Worm (Caenorhabditis elegans) whole organism, young adult: Measurements from ENCODE around the gene age-1.

Experiments used
- F39B2.1 ChIP-seq: fragments of 200-800 bp; sonication (Bioruptor generic); IDR thresholded peaks from 2 replicates; pipeline ENCODE4 v1.3.6; 2022; ENCODE audit warnings: missing genetic modification reagents, missing genetic modification characterization, missing compliant biosample characterization
- F57C9.4 ChIP-seq: sonication (generic microtip); optimal IDR thresholded peaks from 2 replicates; lab custom pipeline; 2017; ENCODE audit warnings: mild to moderate bottlenecking, missing genetic modification characterization, missing compliant biosample characterization
- K12H6.12 ChIP-seq: fragments of 200-800 bp; sonication (Bioruptor generic); optimal IDR thresholded peaks from 2 replicates; lab custom pipeline; 2018; ENCODE audit warnings: mild to moderate bottlenecking, missing genetic modification characterization, missing compliant biosample characterization
- T07F8.4 ChIP-seq: sonication (generic microtip); optimal IDR thresholded peaks from 2 replicates; lab custom pipeline; 2016; ENCODE audit warnings: mild to moderate bottlenecking, missing genetic modification characterization, moderate library complexity, missing compliant biosample characterization
- ama-1 ChIP-seq, 3 experiments: fragments of 150-350 bp in 1 of 3; sonication (generic microtip) in 2 of 3; optimal IDR thresholded peaks; 2 replicates each; lab custom pipeline; 2014 to 2018; ENCODE audit warnings: missing biosample characterization in 2 of 3, missing genetic modification characterization in 2 of 3, missing genetic modification reagents in 2 of 3
- athp-1 ChIP-seq: sonication (generic microtip); optimal IDR thresholded peaks from 2 replicates; lab custom pipeline; 2017; ENCODE audit warnings: mild to moderate bottlenecking, missing genetic modification characterization, missing compliant biosample characterization
- attf-5 ChIP-seq: fragments of 200-800 bp; sonication (Bioruptor generic); optimal IDR thresholded peaks from 2 replicates; lab custom pipeline; 2018; ENCODE audit warnings: mild to moderate bottlenecking, missing genetic modification characterization, missing compliant biosample characterization
- ceh-79 ChIP-seq: sonication (generic microtip); optimal IDR thresholded peaks from 2 replicates; lab custom pipeline; 2017; ENCODE audit warnings: mild to moderate bottlenecking, missing genetic modification characterization, missing compliant biosample characterization
- ceh-91 ChIP-seq: fragments of 200-800 bp; sonication (Bioruptor generic); IDR thresholded peaks from 2 replicates; pipeline ENCODE4 v1.3.6; 2022; ENCODE audit warnings: missing genetic modification reagents, missing genetic modification characterization, missing compliant biosample characterization
- efl-1 ChIP-seq: fragments of 150-350 bp; optimal IDR thresholded peaks from 2 replicates; lab custom pipeline; 2014; ENCODE audit warnings: missing biosample characterization, missing genetic modification reagents, missing genetic modification characterization
- egl-44 ChIP-seq: fragments of 200-800 bp; sonication (Bioruptor generic); IDR thresholded peaks from 2 replicates; pipeline ENCODE4 v1.3.6; 2022; ENCODE audit warnings: missing genetic modification reagents, missing genetic modification characterization, missing compliant biosample characterization
- unc-62 ChIP-seq: fragments of 150-350 bp; optimal IDR thresholded peaks from 2 replicates; lab custom pipeline; 2014; ENCODE audit warnings: missing biosample characterization, missing genetic modification reagents, missing genetic modification characterization

- TF ChIP-seq F39B2.1 (GFP tag; lab: Robert Waterston, UW) (no peak), egl-44 (GFP tag; lab: Robert Waterston, UW) (no peak), T07F8.4 (no peak), efl-1 (GFP tag; lab: Kevin White, UChicago) (no peak), K12H6.12 (tag; lab: Kevin White, UChicago) (peak; percentile 23), ceh-79 (tag; lab: Kevin White, UChicago) (no peak), attf-5 (GFP tag; lab: Kevin White, UChicago) (peak; percentile 78), ama-1 (optimal IDR thresholded peaks at IDR 0.05; lab: Kevin White, UChicago) (no peak), ama-1 (GFP tag; optimal IDR thresholded peaks at IDR 0.05; lab: Kevin White, UChicago) (no peak), athp-1 (tag; lab: Kevin White, UChicago) (no peak), F57C9.4 (tag; lab: Kevin White, UChicago) (no peak), ceh-91 (peak; percentile 35; the same call in 1 of the 2 replicates), unc-62 (no peak)
Measured at ce11 chrII:11473525-11474181, 53.2 kb downstream of the age-1 start, which contains the start of the genes metl-1 and W02B12.11.
